Fruit fly (Drosophila melanogaster) whole organism, adult: ENCODE results near the gene LUBEL.

Experiments
- CG11617 ChIP-seq: fragments of 200-800 bp; sonication (Bioruptor generic); optimal IDR thresholded peaks from 2 replicates; lab custom pipeline; 2017; ENCODE audit warnings: mild to moderate bottlenecking, missing biosample characterization, missing genetic modification reagents, missing genetic modification characterization
- CG12768 ChIP-seq: fragments of 200-800 bp; sonication (Bioruptor generic); optimal IDR thresholded peaks from 2 replicates; lab custom pipeline; 2017; ENCODE audit warnings: missing biosample characterization, missing genetic modification characterization, mild to moderate bottlenecking, moderate library complexity, missing genetic modification reagents
- CG14711 ChIP-seq: fragments of 200-800 bp; sonication (Bioruptor generic); optimal IDR thresholded peaks from 2 replicates; lab custom pipeline; 2018; ENCODE audit warnings: missing biosample characterization, mild to moderate bottlenecking, missing genetic modification characterization, moderate library complexity
- CG1620 ChIP-seq: fragments of 200-800 bp; sonication (Bioruptor generic); optimal IDR thresholded peaks from 2 replicates; lab custom pipeline; 2016; ENCODE audit warnings: missing biosample characterization, missing genetic modification characterization
- CG33017 ChIP-seq: fragments of 200-800 bp; sonication (Bioruptor generic); optimal IDR thresholded peaks from 2 replicates; lab custom pipeline; 2018; ENCODE audit warnings: missing biosample characterization, mild to moderate bottlenecking, missing genetic modification characterization, moderate library complexity
- CG5204 ChIP-seq: fragments of 200-800 bp; sonication (Bioruptor generic); optimal IDR thresholded peaks from 2 replicates; lab custom pipeline; 2016; ENCODE audit warnings: missing biosample characterization, missing genetic modification characterization
- CG7045 ChIP-seq: fragments of 200-800 bp; sonication (Bioruptor generic); optimal IDR thresholded peaks from 2 replicates; lab custom pipeline; 2017; ENCODE audit warnings: missing biosample characterization, mild to moderate bottlenecking, missing genetic modification characterization
- CG7101 ChIP-seq: fragments of 200-800 bp; sonication (Bioruptor generic); optimal IDR thresholded peaks from 2 replicates; lab custom pipeline; 2018; ENCODE audit warnings: missing biosample characterization, mild to moderate bottlenecking, missing genetic modification characterization, moderate library complexity
- Clk ChIP-seq: fragments of 200-800 bp; sonication (Bioruptor generic); optimal IDR thresholded peaks from 2 replicates; lab custom pipeline; 2017; ENCODE audit warnings: missing biosample characterization, missing genetic modification characterization
- Crg-1 ChIP-seq: fragments of 200-800 bp; sonication (Bioruptor generic); optimal IDR thresholded peaks from 2 replicates; lab custom pipeline; 2016; ENCODE audit warnings: missing biosample characterization, missing genetic modification characterization
- Hr96 ChIP-seq: fragments of 200-800 bp; sonication (Bioruptor generic); optimal IDR thresholded peaks from 2 replicates; lab custom pipeline; 2016; ENCODE audit warnings: missing biosample characterization, missing genetic modification characterization
- Mnt ChIP-seq: fragments of 200-800 bp; sonication (Bioruptor generic); optimal IDR thresholded peaks from 2 replicates; lab custom pipeline; 2016; ENCODE audit warnings: missing biosample characterization, mild to moderate bottlenecking, missing genetic modification characterization
- bab1 ChIP-seq: fragments of 200-800 bp; sonication (Bioruptor generic); optimal IDR thresholded peaks from 3 replicates; lab custom pipeline; 2019; ENCODE audit warnings: missing biosample characterization, mild to moderate bottlenecking, missing genetic modification characterization, moderate library complexity
- cic ChIP-seq: fragments of 200-800 bp; sonication (Bioruptor generic); optimal IDR thresholded peaks from 2 replicates; lab custom pipeline; 2017; ENCODE audit warnings: missing biosample characterization, mild to moderate bottlenecking, missing genetic modification characterization, moderate library complexity
- cnc ChIP-seq, 2 experiments: fragments of >200 bp; optimal IDR thresholded peaks; 2 replicates each; lab custom pipeline; 2017
- kay ChIP-seq: fragments of 200-800 bp; sonication (Bioruptor generic); peaks from one replicate; lab custom pipeline; 2016; ENCODE audit warnings: missing biosample characterization, missing genetic modification characterization, borderline replicate concordance
- ovo ChIP-seq: fragments of 200-800 bp; sonication (Bioruptor generic); optimal IDR thresholded peaks from 2 replicates; lab custom pipeline; 2016; ENCODE audit warnings: missing biosample characterization, missing genetic modification characterization
- pad ChIP-seq: fragments of 200-800 bp; sonication (Bioruptor generic); optimal IDR thresholded peaks from 3 replicates; lab custom pipeline; 2017; ENCODE audit warnings: missing biosample characterization, missing genetic modification characterization, mild to moderate bottlenecking, moderate library complexity, missing genetic modification reagents
- tj ChIP-seq: fragments of 200-800 bp; sonication (Bioruptor generic); optimal IDR thresholded peaks from 3 replicates; lab custom pipeline; 2017; ENCODE audit warnings: missing biosample characterization, mild to moderate bottlenecking, missing genetic modification characterization, moderate library complexity
- toe ChIP-seq: fragments of 200-800 bp; sonication (Bioruptor generic); optimal IDR thresholded peaks from 2 replicates; lab custom pipeline; 2016; ENCODE audit warnings: missing biosample characterization, missing genetic modification characterization

LUBEL gene

DNA sequence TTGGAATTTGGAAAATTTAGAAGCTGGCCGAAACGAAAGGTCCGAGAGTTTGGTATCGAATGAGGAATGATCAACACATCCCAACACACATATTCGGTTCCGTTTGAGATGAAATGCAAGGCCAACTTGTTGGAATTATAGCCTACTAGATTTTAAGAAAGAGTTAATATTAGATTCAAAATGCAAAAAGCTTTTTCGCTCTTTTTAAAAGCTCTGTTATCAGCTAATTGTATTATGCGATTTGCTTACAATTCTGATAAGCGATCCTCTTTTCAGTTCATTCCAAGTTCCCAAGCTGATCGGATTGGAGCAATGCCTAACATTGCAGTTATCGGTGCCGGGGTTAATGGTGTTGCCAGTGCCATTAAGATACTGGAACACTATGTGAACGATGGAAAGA, 30.2 kb upstream of the LUBEL start, which contains the start of the genes CG17377 and Daao2:
TSS of gene CG17377 (minus strand) at position 101 of the 400 bp plus-strand sequence.
TSS of gene Daao2 (plus strand) at position 272 of the 400 bp plus-strand sequence.
- TF ChIP-seq CG7101 (tag; lab: Kevin White, UChicago) (no peak), kay (GFP tag; lab: Kevin White, UChicago) (no peak), cnc (optimal IDR thresholded peaks at IDR 0.05; lab: Kevin White, UChicago) (no peak), CG1620 (GFP tag; lab: Kevin White, UChicago) (no peak), tj (no peak), CG33017 (tag; lab: Kevin White, UChicago) (no peak), Crg-1 (GFP tag; lab: Kevin White, UChicago) (no peak), cic (GFP tag; lab: Kevin White, UChicago) (no peak), CG7045 (GFP tag; lab: Kevin White, UChicago) (no peak), Clk (no peak), Mnt (GFP tag; lab: Kevin White, UChicago) (no peak), CG11617 (GFP tag; lab: Kevin White, UChicago) (no peak), ovo (GFP tag; lab: Kevin White, UChicago) (no peak), toe (GFP tag; lab: Kevin White, UChicago) (no peak)

DNA sequence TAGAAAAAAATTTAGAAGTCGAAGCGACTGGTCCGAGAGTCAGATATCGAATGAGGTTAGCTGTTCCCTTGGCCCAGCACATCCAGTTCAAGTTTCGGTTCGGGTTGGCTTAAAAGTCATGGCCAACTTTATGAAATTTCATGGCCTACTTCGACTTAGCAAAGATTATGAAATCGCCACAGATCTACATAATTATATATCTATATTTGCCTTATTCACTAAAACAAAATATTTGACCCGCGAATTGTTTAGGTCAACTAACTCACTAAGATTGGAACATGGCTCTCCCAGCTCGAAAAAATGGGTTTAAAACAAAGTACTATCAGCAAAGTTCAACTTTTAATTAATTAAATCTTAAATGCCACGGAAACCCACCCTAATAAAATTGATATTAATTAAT, 28.2 kb upstream of the LUBEL start, which contains the start of gene CG17376:
TSS of gene CG17376 (minus strand) at position 101 of the 400 bp plus-strand sequence.
- TF ChIP-seq CG14711 (tag; lab: Kevin White, UChicago) (no peak), CG5204 (GFP tag; lab: Kevin White, UChicago) (no peak), Crg-1 (GFP tag; lab: Kevin White, UChicago) (no peak), cnc (optimal IDR thresholded peaks at IDR 0.05; lab: Kevin White, UChicago) (no peak), CG12768 (GFP tag; lab: Kevin White, UChicago) (no peak), Mnt (GFP tag; lab: Kevin White, UChicago) (no peak), Clk (no peak), ovo (GFP tag; lab: Kevin White, UChicago) (no peak), kay (GFP tag; lab: Kevin White, UChicago) (no peak), tj (no peak), CG7045 (GFP tag; lab: Kevin White, UChicago) (no peak), CG11617 (GFP tag; lab: Kevin White, UChicago) (no peak), bab1 (GFP tag; lab: Kevin White, UChicago) (no peak), CG33017 (tag; lab: Kevin White, UChicago) (no peak), cic (GFP tag; lab: Kevin White, UChicago) (no peak)

DNA sequence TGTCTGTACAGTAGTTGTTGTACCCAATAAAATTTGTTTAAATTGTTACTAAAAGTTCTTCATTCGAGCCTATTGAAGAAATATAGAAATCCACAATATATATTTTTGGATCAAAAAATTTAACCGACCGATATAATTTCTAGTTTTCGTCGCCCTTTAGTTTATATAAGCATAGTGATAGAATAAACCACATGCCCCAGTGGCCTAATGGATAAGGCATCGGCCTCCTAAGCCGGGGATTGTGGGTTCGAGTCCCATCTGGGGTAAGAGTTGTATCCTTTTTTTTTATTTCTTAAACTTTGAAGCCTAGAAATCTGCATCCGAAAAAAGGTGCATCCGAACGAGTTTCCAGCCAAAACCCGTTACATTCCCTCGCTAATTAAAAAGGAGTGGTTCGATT, 27.0 kb upstream of the LUBEL start:
- no peak for TF ChIP-seq CG7045 (GFP tag; lab: Kevin White, UChicago)

DNA sequence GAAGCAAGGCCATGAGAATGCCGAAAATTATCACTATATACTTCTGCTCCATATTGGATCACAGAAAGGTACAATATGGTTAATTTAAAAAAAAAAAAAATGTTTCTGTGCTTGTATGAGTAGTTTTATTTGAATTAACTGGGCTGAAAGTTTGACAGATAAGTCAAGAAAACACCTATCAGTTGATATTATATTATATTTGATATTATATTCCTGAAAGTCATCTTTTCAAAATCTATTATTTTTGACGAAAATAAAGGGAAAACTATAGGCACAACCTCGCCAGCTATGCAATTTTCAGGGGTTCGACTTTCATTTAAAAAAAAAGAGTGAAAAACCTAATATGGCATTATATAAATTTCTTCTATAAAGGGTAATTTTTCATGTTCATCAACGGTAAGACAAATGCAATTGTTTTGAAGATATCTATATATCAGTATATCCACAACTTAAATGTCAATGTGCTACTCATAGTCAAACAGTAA, 26.2 kb upstream of the LUBEL start, which contains the start of the genes nrv2 and CG43610:
TSS of gene nrv2 (minus strand) at position 101 of the 485 bp plus-strand sequence.
TSS of gene CG43610 (plus strand) at position 435 of the 485 bp plus-strand sequence.
- no peak for TF ChIP-seq CG33017 (tag; lab: Kevin White, UChicago)
- peak; percentile 45 for TF ChIP-seq kay (GFP tag; lab: Kevin White, UChicago)

dm6 chr2L:6797408-6797807, 24.9 kb upstream of the LUBEL start:
- TF ChIP-seq Clk, result no peak
- no peak for TF ChIP-seq Mnt (GFP tag; lab: Kevin White, UChicago)
- no peak for TF ChIP-seq CG7045 (GFP tag; lab: Kevin White, UChicago)
- TF ChIP-seq cnc (optimal IDR thresholded peaks at IDR 0.05; lab: Kevin White, UChicago), result no peak
- TF ChIP-seq CG12768 (GFP tag; lab: Kevin White, UChicago), result no peak
- no peak for TF ChIP-seq tj
- no peak for TF ChIP-seq kay (GFP tag; lab: Kevin White, UChicago)
- peak; percentile 30 for TF ChIP-seq ovo (GFP tag; lab: Kevin White, UChicago)
- peak; percentile 16 for TF ChIP-seq bab1 (GFP tag; lab: Kevin White, UChicago)
- TF ChIP-seq CG11617 (GFP tag; lab: Kevin White, UChicago), result no peak
- no peak for TF ChIP-seq cic (GFP tag; lab: Kevin White, UChicago)
- no peak for TF ChIP-seq CG5204 (GFP tag; lab: Kevin White, UChicago)
- peak; percentile 30 for TF ChIP-seq toe (GFP tag; lab: Kevin White, UChicago)
- TF ChIP-seq CG1620 (GFP tag; lab: Kevin White, UChicago), result peak; percentile 56
- no peak for TF ChIP-seq Crg-1 (GFP tag; lab: Kevin White, UChicago)
- peak; percentile 19 for TF ChIP-seq pad
- no peak for TF ChIP-seq Hr96 (GFP tag; lab: Kevin White, UChicago)
- TF ChIP-seq CG14711 (tag; lab: Kevin White, UChicago), result no peak
- peak; percentile 30 for TF ChIP-seq CG7101 (tag; lab: Kevin White, UChicago)
- TF ChIP-seq CG33017 (tag; lab: Kevin White, UChicago), result no peak

DNA sequence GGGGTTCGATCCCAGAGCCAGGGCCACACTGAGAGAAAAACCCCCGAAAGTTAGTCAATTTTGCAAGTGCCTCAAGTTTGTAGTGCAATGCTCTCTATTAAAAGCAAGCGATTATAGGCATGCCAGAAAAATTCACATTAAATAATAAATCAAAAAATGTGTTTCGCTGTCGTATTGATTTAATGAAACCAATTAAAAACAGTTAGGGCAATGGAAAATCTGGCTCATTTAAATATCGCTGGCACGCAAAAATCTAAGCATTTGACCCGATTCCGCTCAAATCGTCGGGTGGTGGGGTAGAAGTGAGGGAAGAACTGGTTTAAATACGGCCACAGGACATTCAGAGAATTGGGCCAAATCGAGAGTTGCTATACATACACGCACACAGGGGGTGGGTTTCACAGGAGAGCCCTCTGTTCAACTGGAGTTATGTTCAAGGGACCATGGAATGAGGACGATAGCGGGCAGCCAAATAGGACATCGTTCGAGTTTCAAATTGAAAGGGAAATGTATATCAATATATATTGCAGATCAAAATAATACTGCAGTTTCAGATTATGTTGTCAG, 22.5 kb upstream of the LUBEL start:
- peak; percentile 46 for TF ChIP-seq kay (GFP tag; lab: Kevin White, UChicago)
- no peak for TF ChIP-seq ovo (GFP tag; lab: Kevin White, UChicago)
